Fruit fly (Drosophila melanogaster) whole organism, embryonic: ENCODE data around the gene Usp8.

Experiments
- CG10366 ChIP-seq: fragments of 200-800 bp; sonication (Bioruptor generic); IDR thresholded peaks from 2 replicates; pipeline ENCODE4 v1.3.6; 2022; ENCODE audit warnings: missing biosample characterization, missing genetic modification characterization
- CG11247 ChIP-seq: fragments of 200-800 bp; sonication (Bioruptor generic); IDR thresholded peaks from 2 replicates; pipeline ENCODE4 v1.3.6; 2022; ENCODE audit warnings: missing biosample characterization, missing genetic modification characterization
- CG11560 ChIP-seq: fragments of 200-800 bp; sonication (Bioruptor generic); IDR thresholded peaks from 3 replicates; pipeline ENCODE4 v1.3.6; 2022; ENCODE audit warnings: missing biosample characterization, missing genetic modification characterization
- CG11695 ChIP-seq: fragments of 200-800 bp; sonication (Bioruptor generic); IDR thresholded peaks from 3 replicates; pipeline ENCODE4 v1.3.6; 2022; ENCODE audit warnings: missing biosample characterization, missing genetic modification characterization
- CG13123 ChIP-seq: fragments of 200-800 bp; sonication (Bioruptor generic); optimal IDR thresholded peaks from 2 replicates; lab custom pipeline; 2016; ENCODE audit warnings: missing biosample characterization, missing genetic modification characterization
- CG13894 ChIP-seq: fragments of 200-800 bp; sonication (Bioruptor generic); optimal IDR thresholded peaks from 3 replicates; lab custom pipeline; 2018; ENCODE audit warnings: missing biosample characterization, mild to moderate bottlenecking, missing genetic modification characterization, moderate library complexity
- CG14050 ChIP-seq: fragments of 200-800 bp; sonication (Bioruptor generic); IDR thresholded peaks from 3 replicates; pipeline ENCODE4 v1.3.6; 2022; ENCODE audit warnings: missing biosample characterization, missing genetic modification characterization
- CG18599 ChIP-seq: fragments of 200-800 bp; sonication (Bioruptor generic); optimal IDR thresholded peaks from 3 replicates; lab custom pipeline; 2017; ENCODE audit warnings: missing biosample characterization, missing genetic modification characterization, mild to moderate bottlenecking, moderate library complexity, missing genetic modification reagents
- CG3281 ChIP-seq: fragments of 200-800 bp; sonication (Bioruptor generic); optimal IDR thresholded peaks from 3 replicates; lab custom pipeline; 2017; ENCODE audit warnings: missing biosample characterization, mild to moderate bottlenecking, missing genetic modification characterization
- CG42726 ChIP-seq: fragments of 200-800 bp; sonication (Bioruptor generic); IDR thresholded peaks from 2 replicates; pipeline ENCODE4 v1.3.6; 2022; ENCODE audit warnings: missing biosample characterization, missing genetic modification characterization; ENCODE audit not compliant: partially characterized antibody
- CG4328 ChIP-seq: fragments of 200-800 bp; sonication (Bioruptor generic); optimal IDR thresholded peaks from 3 replicates; lab custom pipeline; 2017; ENCODE audit warnings: missing biosample characterization, missing genetic modification reagents, missing genetic modification characterization
- CG4707 ChIP-seq: fragments of 200-800 bp; sonication (Bioruptor generic); optimal IDR thresholded peaks from 2 replicates; lab custom pipeline; 2018; ENCODE audit warnings: missing biosample characterization, mild to moderate bottlenecking, missing genetic modification characterization, moderate library complexity
- CG6254 ChIP-seq: fragments of 200-800 bp; sonication (Bioruptor generic); optimal IDR thresholded peaks from 3 replicates; lab custom pipeline; 2017; ENCODE audit warnings: mild to moderate bottlenecking, missing biosample characterization, missing genetic modification reagents, missing genetic modification characterization
- CG8765 ChIP-seq: fragments of 200-800 bp; sonication (Bioruptor generic); IDR thresholded peaks from 2 replicates; pipeline ENCODE4 v1.3.6; 2022; ENCODE audit warnings: missing biosample characterization, missing genetic modification characterization
- Deaf1 ChIP-seq: fragments of 200-800 bp; optimal IDR thresholded peaks from 3 replicates; lab custom pipeline; 2019; ENCODE audit warnings: missing biosample characterization, mild to moderate bottlenecking, missing genetic modification characterization, moderate library complexity
- Hand ChIP-seq: fragments of 200-800 bp; sonication (Bioruptor generic); optimal IDR thresholded peaks from 2 replicates; lab custom pipeline; 2017; ENCODE audit warnings: mild to moderate bottlenecking, missing biosample characterization, missing genetic modification reagents, missing genetic modification characterization
- Hr78 ChIP-seq, 2 experiments: fragments of 200-800 bp in 1 of 2; fragments of >200 bp in 1 of 2; sonication (Bioruptor generic) in 1 of 2; optimal IDR thresholded peaks; 2 replicates each; lab custom pipeline; 2017 to 2019; ENCODE audit warnings: missing biosample characterization in 2 of 2, missing genetic modification characterization in 2 of 2, mild to moderate bottlenecking in 1 of 2, moderate library complexity in 1 of 2
- Jarid2 ChIP-seq: fragments of 200-800 bp; sonication (Bioruptor generic); optimal IDR thresholded peaks from 3 replicates; lab custom pipeline; 2017; ENCODE audit warnings: mild to moderate bottlenecking, missing biosample characterization, missing genetic modification reagents, missing genetic modification characterization
- Lpt ChIP-seq: fragments of >200 bp; optimal IDR thresholded peaks from 2 replicates; lab custom pipeline; 2018; ENCODE audit warnings: missing biosample characterization, missing genetic modification characterization
- Max ChIP-seq: fragments of 200-800 bp; sonication (Bioruptor generic); optimal IDR thresholded peaks from 2 replicates; lab custom pipeline; 2016; ENCODE audit warnings: missing biosample characterization, mild to moderate bottlenecking, missing genetic modification characterization
- NfI ChIP-seq: fragments of 200-800 bp; sonication (Bioruptor generic); optimal IDR thresholded peaks from 3 replicates; lab custom pipeline; 2018; ENCODE audit warnings: missing biosample characterization, mild to moderate bottlenecking, missing genetic modification characterization, moderate library complexity
- Sin3A ChIP-seq: fragments of >200 bp; optimal IDR thresholded peaks from 2 replicates; lab custom pipeline; 2018
- YL-1 ChIP-seq: fragments of 200-800 bp; sonication (Bioruptor generic); optimal IDR thresholded peaks from 3 replicates; lab custom pipeline; 2017; ENCODE audit warnings: missing biosample characterization, mild to moderate bottlenecking, missing genetic modification characterization
- amos ChIP-seq: fragments of 200-800 bp; sonication (Bioruptor generic); IDR thresholded peaks from 2 replicates; pipeline ENCODE4 v1.3.6; 2022; ENCODE audit warnings: missing biosample characterization, missing genetic modification characterization; ENCODE audit not compliant: partially characterized antibody
- chif ChIP-seq, 2 experiments: fragments of 200-800 bp; sonication (Bioruptor generic); optimal IDR thresholded peaks; 3 replicates each; lab custom pipeline; 2016; ENCODE audit warnings: missing biosample characterization in 2 of 2, missing genetic modification characterization in 2 of 2
- disco-r ChIP-seq: fragments of 200-800 bp; sonication (Bioruptor generic); optimal IDR thresholded peaks from 2 replicates; lab custom pipeline; 2016; ENCODE audit warnings: missing biosample characterization, missing genetic modification characterization
- dysf ChIP-seq: fragments of 200-800 bp; sonication (Bioruptor generic); IDR thresholded peaks from 3 replicates; pipeline ENCODE4 v1.3.6; 2022; ENCODE audit warnings: missing biosample characterization, missing genetic modification characterization
- ems ChIP-seq: fragments of 200-800 bp; sonication (Bioruptor generic); optimal IDR thresholded peaks from 3 replicates; lab custom pipeline; 2016; ENCODE audit warnings: missing biosample characterization, missing genetic modification characterization
- en ChIP-seq: fragments of 200-800 bp; sonication (Bioruptor generic); optimal IDR thresholded peaks from 2 replicates; lab custom pipeline; 2016; ENCODE audit warnings: missing biosample characterization, missing genetic modification characterization
- ewg ChIP-seq: fragments of 200-800 bp; sonication (Bioruptor generic); optimal IDR thresholded peaks from 3 replicates; lab custom pipeline; 2017; ENCODE audit warnings: mild to moderate bottlenecking, missing biosample characterization, missing genetic modification reagents, missing genetic modification characterization
- fd64A ChIP-seq: fragments of 200-800 bp; sonication (Bioruptor generic); optimal IDR thresholded peaks from 3 replicates; lab custom pipeline; 2018; ENCODE audit warnings: missing biosample characterization, mild to moderate bottlenecking, missing genetic modification characterization
- grn ChIP-seq: fragments of 200-800 bp; sonication (Bioruptor generic); optimal IDR thresholded peaks from 3 replicates; lab custom pipeline; 2017; ENCODE audit warnings: missing biosample characterization, missing genetic modification characterization
- gro ChIP-seq: fragments of 200-800 bp; sonication (Bioruptor generic); optimal IDR thresholded peaks from 2 replicates; lab custom pipeline; 2016; ENCODE audit warnings: missing biosample characterization, missing genetic modification characterization
- ham ChIP-seq: fragments of 200-800 bp; sonication (Bioruptor generic); IDR thresholded peaks from 2 replicates; pipeline ENCODE4 v1.3.6; 2022; ENCODE audit warnings: missing biosample characterization, missing genetic modification characterization
- klu ChIP-seq: fragments of 200-800 bp; sonication (Bioruptor generic); IDR thresholded peaks from 2 replicates; pipeline ENCODE4 v1.3.6; 2022; ENCODE audit warnings: missing biosample characterization, missing genetic modification characterization
- lola ChIP-seq, 3 experiments: fragments of >200 bp in 2 of 3; fragments of 200-800 bp in 1 of 3; sonication (Bioruptor generic) in 1 of 3; optimal IDR thresholded peaks; 2 replicates each; lab custom pipeline; 2017 to 2019; ENCODE audit warnings: missing biosample characterization in 3 of 3, missing genetic modification characterization in 3 of 3, mild to moderate bottlenecking in 1 of 3, moderate library complexity in 1 of 3
- maf-S ChIP-seq: fragments of 200-800 bp; sonication (Bioruptor generic); optimal IDR thresholded peaks from 2 replicates; lab custom pipeline; 2016; ENCODE audit warnings: missing biosample characterization, missing genetic modification characterization
- nerfin-1 ChIP-seq: fragments of 200-800 bp; sonication (Bioruptor generic); optimal IDR thresholded peaks from 3 replicates; lab custom pipeline; 2019; ENCODE audit warnings: missing biosample characterization, mild to moderate bottlenecking, missing genetic modification characterization, moderate library complexity
- nmo ChIP-seq: fragments of 200-800 bp; sonication (Bioruptor generic); optimal IDR thresholded peaks from 2 replicates; lab custom pipeline; 2018; ENCODE audit warnings: missing biosample characterization, mild to moderate bottlenecking, missing genetic modification characterization, moderate library complexity
- org-1 ChIP-seq: fragments of 200-800 bp; sonication (Bioruptor generic); optimal IDR thresholded peaks from 2 replicates; lab custom pipeline; 2017; ENCODE audit warnings: missing biosample characterization, missing genetic modification characterization
- pfk ChIP-seq: fragments of 200-800 bp; sonication (Bioruptor generic); optimal IDR thresholded peaks from 2 replicates; lab custom pipeline; 2018; ENCODE audit warnings: missing biosample characterization, mild to moderate bottlenecking, missing genetic modification characterization, moderate library complexity
- phol ChIP-seq: fragments of 200-800 bp; sonication (Bioruptor generic); optimal IDR thresholded peaks from 3 replicates; lab custom pipeline; 2018; ENCODE audit warnings: missing biosample characterization, mild to moderate bottlenecking, missing genetic modification characterization, moderate library complexity
- sim ChIP-seq: fragments of 200-800 bp; sonication (Bioruptor generic); IDR thresholded peaks from 2 replicates; pipeline ENCODE4 v1.3.6; 2022; ENCODE audit warnings: missing biosample characterization, missing genetic modification characterization
- sima ChIP-seq: fragments of 200-800 bp; sonication (Bioruptor generic); optimal IDR thresholded peaks from 2 replicates; lab custom pipeline; 2016; ENCODE audit warnings: missing biosample characterization, missing genetic modification characterization
- slou ChIP-seq: fragments of 200-800 bp; sonication (Bioruptor generic); optimal IDR thresholded peaks from 3 replicates; lab custom pipeline; 2016; ENCODE audit warnings: missing biosample characterization, missing genetic modification characterization
- toy ChIP-seq: fragments of 200-800 bp; sonication (Bioruptor generic); IDR thresholded peaks from 2 replicates; pipeline ENCODE4 v1.3.6; 2022; ENCODE audit warnings: missing biosample characterization, missing genetic modification characterization
- trem ChIP-seq: fragments of 200-800 bp; optimal IDR thresholded peaks from 3 replicates; lab custom pipeline; 2019; ENCODE audit warnings: missing biosample characterization, mild to moderate bottlenecking, missing genetic modification characterization, moderate library complexity
- trh ChIP-seq: fragments of 200-800 bp; sonication (Bioruptor generic); optimal IDR thresholded peaks from 2 replicates; lab custom pipeline; 2016; ENCODE audit warnings: missing biosample characterization, missing genetic modification characterization
- vvl ChIP-seq: fragments of 200-800 bp; sonication (Bioruptor generic); IDR thresholded peaks from 2 replicates; pipeline ENCODE4 v1.3.6; 2022; ENCODE audit warnings: missing biosample characterization, missing genetic modification characterization

The Usp8 gene

dm6 chr3R:21184373-21185132 lies 50.5 kb downstream of the Usp8 start (continued):
- TF ChIP-seq phol (tag; lab: Kevin White, UChicago) (peak; percentile 79), Hand (GFP tag; lab: Kevin White, UChicago) (no peak), CG13123 (GFP tag; lab: Kevin White, UChicago) (no peak), maf-S (GFP tag; lab: Kevin White, UChicago) (peak; percentile 81), ewg (GFP tag; lab: Kevin White, UChicago) (peak; percentile 67), CG11560 (tag; lab: Robert Waterston, UW) (no peak; the same call in 2 of the 3 replicates), CG4328 (peak; percentile 54), toy (GFP tag; lab: Robert Waterston, UW) (no peak), nerfin-1 (peak; percentile 61), amos (GFP tag; lab: Robert Waterston, UW) (peak; percentile 24; the same call in 1 of the 2 replicates), CG3281 (GFP tag; lab: Kevin White, UChicago) (peak; percentile 61), ems (GFP tag; lab: Kevin White, UChicago) (peak; percentile 70), chif (GFP tag; optimal IDR thresholded peaks at IDR 0.05; lab: Kevin White, UChicago) (peak; percentile 59 to 80), ham (GFP tag; lab: Robert Waterston, UW) (peak; percentile 38; the same call in 1 of the 2 replicates), CG11695 (GFP tag; lab: Robert Waterston, UW) (no peak), vvl (GFP tag; lab: Robert Waterston, UW) (peak; percentile 90), CG6254 (GFP tag; lab: Kevin White, UChicago) (peak; percentile 67), Lpt (peak; percentile 95), trem (tag; lab: Kevin White, UChicago) (peak; percentile 50), YL-1 (peak; percentile 37), CG10366 (GFP tag; lab: Robert Waterston, UW) (peak; percentile 61), gro (GFP tag; lab: Kevin White, UChicago) (peak; percentile 84), CG14050 (peak; percentile 50; the same call in 2 of the 3 replicates), NfI (GFP tag; lab: Kevin White, UChicago) (peak; percentile 88), Jarid2 (peak; percentile 78), en (GFP tag; lab: Kevin White, UChicago) (peak; percentile 60), CG13894 (tag; lab: Kevin White, UChicago) (peak; percentile 57), klu (GFP tag; lab: Robert Waterston, UW) (peak; percentile 60; the same call in 1 of the 2 replicates), disco-r (GFP tag; lab: Kevin White, UChicago) (peak; percentile 56), grn (peak; percentile 11), CG18599 (GFP tag; lab: Kevin White, UChicago) (peak; percentile 1), CG8765 (peak; percentile 69), sima (peak; percentile 33), org-1 (GFP tag; lab: Kevin White, UChicago) (peak; percentile 27), Hr78 (GFP tag; optimal IDR thresholded peaks at IDR 0.05; lab: Kevin White, UChicago) (no peak), nmo (GFP tag; lab: Kevin White, UChicago) (peak; percentile 71), CG11247 (peak; percentile 55; the same call in 1 of the 2 replicates), CG42726 (peak; percentile 60; the same call in 1 of the 2 replicates), sim (no peak), dysf (GFP tag; lab: Robert Waterston, UW) (peak; percentile 73), Deaf1 (no peak), fd64A (GFP tag; lab: Kevin White, UChicago) (peak; percentile 33), trh (GFP tag; lab: Kevin White, UChicago) (no peak), lola (GFP tag; optimal IDR thresholded peaks at IDR 0.05; lab: Kevin White, UChicago) (peak in 1 of 3 experiments; percentile 31), slou (GFP tag; lab: Kevin White, UChicago) (peak; percentile 8), Max (GFP tag; lab: Kevin White, UChicago) (peak; percentile 76), CG4707 (GFP tag; lab: Kevin White, UChicago) (peak; percentile 71), pfk (GFP tag; lab: Kevin White, UChicago) (peak; percentile 23), Sin3A (lab: Kevin White, UChicago) (no peak)
